Worm (Caenorhabditis elegans) whole organism, late embryonic: Measurements from ENCODE around the gene abu-10.

ENCODE experiments used
- C08G9.2 ChIP-seq: sonication (generic microtip); optimal IDR thresholded peaks from 2 replicates; lab custom pipeline; 2016; ENCODE audit warnings: mild to moderate bottlenecking, missing genetic modification characterization, moderate library complexity, missing compliant biosample characterization
- ahr-1 ChIP-seq: sonication (generic microtip); optimal IDR thresholded peaks from 2 replicates; lab custom pipeline; 2016; ENCODE audit warnings: missing genetic modification characterization, missing compliant biosample characterization
- ceh-18 ChIP-seq: sonication (generic microtip); optimal IDR thresholded peaks from 2 replicates; lab custom pipeline; 2016; ENCODE audit warnings: missing genetic modification characterization, missing compliant biosample characterization
- ceh-2 ChIP-seq: sonication (generic microtip); optimal IDR thresholded peaks from 2 replicates; lab custom pipeline; 2016; ENCODE audit warnings: missing genotype, missing genetic modification characterization, missing compliant biosample characterization
- ceh-24 ChIP-seq: sonication (generic microtip); optimal IDR thresholded peaks from 2 replicates; lab custom pipeline; 2016; ENCODE audit warnings: mild to moderate bottlenecking, missing genetic modification characterization, missing compliant biosample characterization
- ceh-30 ChIP-seq: fragments of 150-350 bp; optimal IDR thresholded peaks from 2 replicates; lab custom pipeline; 2014; ENCODE audit warnings: missing biosample characterization, missing genetic modification characterization
- ceh-6 ChIP-seq: fragments of 200-800 bp; sonication (Bioruptor generic); optimal IDR thresholded peaks from 2 replicates; lab custom pipeline; 2018; ENCODE audit warnings: mild to moderate bottlenecking, missing genetic modification characterization, missing compliant biosample characterization
- dmd-4 ChIP-seq: sonication (generic microtip); optimal IDR thresholded peaks from 2 replicates; lab custom pipeline; 2016; ENCODE audit warnings: borderline replicate concordance, missing genetic modification characterization, missing compliant biosample characterization
- dve-1 ChIP-seq: sonication (generic microtip); optimal IDR thresholded peaks from 2 replicates; lab custom pipeline; 2017; ENCODE audit warnings: antibody characterized with exemption, mild to moderate bottlenecking, missing genetic modification characterization, missing compliant biosample characterization
- elt-2 ChIP-seq: sonication (generic microtip); optimal IDR thresholded peaks from 2 replicates; lab custom pipeline; 2016; ENCODE audit warnings: missing genetic modification reagents, missing genetic modification characterization, missing compliant biosample characterization
- ets-4 ChIP-seq: sonication (generic microtip); optimal IDR thresholded peaks from 2 replicates; lab custom pipeline; 2016; ENCODE audit warnings: missing genetic modification characterization, missing compliant biosample characterization
- fkh-6 ChIP-seq: sonication (generic microtip); optimal IDR thresholded peaks from 2 replicates; lab custom pipeline; 2016; ENCODE audit warnings: missing genetic modification characterization, missing compliant biosample characterization
- gmeb-2 ChIP-seq: sonication (generic microtip); optimal IDR thresholded peaks from 2 replicates; lab custom pipeline; 2016; ENCODE audit warnings: missing genetic modification characterization, inconsistent platforms, missing compliant biosample characterization
- hlh-30 ChIP-seq: sonication (generic microtip); optimal IDR thresholded peaks from 2 replicates; lab custom pipeline; 2017; ENCODE audit warnings: antibody characterized with exemption, missing genetic modification characterization, missing compliant biosample characterization; ENCODE audit not compliant: insufficient read depth
- hlh-6 ChIP-seq: sonication (generic microtip); optimal IDR thresholded peaks from 2 replicates; lab custom pipeline; 2016; ENCODE audit warnings: missing genotype, missing genetic modification characterization, missing compliant biosample characterization
- lin-11 ChIP-seq: fragments of 200-800 bp; sonication (Bioruptor generic); optimal IDR thresholded peaks from 2 replicates; lab custom pipeline; 2018; ENCODE audit warnings: mild to moderate bottlenecking, missing genetic modification characterization, missing compliant biosample characterization
- madf-2 ChIP-seq: sonication (generic microtip); optimal IDR thresholded peaks from 2 replicates; lab custom pipeline; 2017; ENCODE audit warnings: missing genetic modification characterization, missing compliant biosample characterization
- mec-3 ChIP-seq: sonication (generic microtip); optimal IDR thresholded peaks from 2 replicates; lab custom pipeline; 2016; ENCODE audit warnings: borderline replicate concordance, missing genetic modification characterization, missing compliant biosample characterization
- nfya-1 ChIP-seq: sonication (generic microtip); optimal IDR thresholded peaks from 2 replicates; lab custom pipeline; 2017; ENCODE audit warnings: missing genetic modification characterization, mild to moderate bottlenecking, missing compliant biosample characterization, antibody characterized with exemption, moderate library complexity
- pat-9 ChIP-seq: fragments of 200-800 bp; sonication (Bioruptor generic); optimal IDR thresholded peaks from 2 replicates; lab custom pipeline; 2018; ENCODE audit warnings: mild to moderate bottlenecking, missing genetic modification characterization, moderate library complexity, missing compliant biosample characterization
- pha-4 ChIP-seq: fragments of 150-350 bp; optimal IDR thresholded peaks from 2 replicates; lab custom pipeline; 2018; ENCODE audit warnings: missing biosample characterization, missing genetic modification reagents, missing genetic modification characterization
- pqm-1 ChIP-seq: sonication (generic microtip); optimal IDR thresholded peaks from 2 replicates; lab custom pipeline; 2016; ENCODE audit warnings: missing genetic modification characterization, missing compliant biosample characterization
- pros-1 ChIP-seq: fragments of 150-350 bp; optimal IDR thresholded peaks from 2 replicates; lab custom pipeline; 2014; ENCODE audit warnings: missing biosample characterization, missing genetic modification reagents, missing genetic modification characterization
- ref-2 ChIP-seq: sonication (generic microtip); optimal IDR thresholded peaks from 2 replicates; lab custom pipeline; 2016; ENCODE audit warnings: missing genetic modification characterization, missing compliant biosample characterization
- rnt-1 ChIP-seq: sonication (generic microtip); optimal IDR thresholded peaks from 2 replicates; lab custom pipeline; 2016; ENCODE audit warnings: missing genetic modification characterization, missing compliant biosample characterization
- sox-4 ChIP-seq: sonication (generic microtip); optimal IDR thresholded peaks from 2 replicates; lab custom pipeline; 2017; ENCODE audit warnings: mild to moderate bottlenecking, missing genetic modification characterization, inconsistent platforms, missing compliant biosample characterization
- syd-9 ChIP-seq: sonication (generic microtip); optimal IDR thresholded peaks from 2 replicates; lab custom pipeline; 2016; ENCODE audit warnings: mild to moderate bottlenecking, missing genetic modification characterization, moderate library complexity, missing compliant biosample characterization
- tbx-2 ChIP-seq: sonication (generic microtip); optimal IDR thresholded peaks from 2 replicates; lab custom pipeline; 2016; ENCODE audit warnings: missing genetic modification characterization, missing compliant biosample characterization
- tbx-7 ChIP-seq: sonication (generic microtip); optimal IDR thresholded peaks from 2 replicates; lab custom pipeline; 2016; ENCODE audit warnings: missing genotype, missing genetic modification characterization, missing compliant biosample characterization
- ttx-3 ChIP-seq: sonication (generic microtip); optimal IDR thresholded peaks from 2 replicates; lab custom pipeline; 2016; ENCODE audit warnings: missing genetic modification reagents, missing genetic modification characterization, missing compliant biosample characterization
- unc-3 ChIP-seq, 2 experiments: fragments of 200-800 bp in 1 of 2; sonication (Bioruptor generic) in 1 of 2; sonication (generic microtip) in 1 of 2; conservative IDR thresholded peaks in 1 of 2; optimal IDR thresholded peaks in 1 of 2; 2 replicates each; pipeline versions ENCODE4 v1.3.6 to Lab custom; 2016 to 2022; ENCODE audit warnings: missing compliant biosample characterization in 2 of 2, missing genetic modification characterization in 2 of 2, missing genetic modification reagents in 1 of 2
- unc-42 ChIP-seq: sonication (generic microtip); optimal IDR thresholded peaks from 2 replicates; lab custom pipeline; 2016; ENCODE audit warnings: missing genotype, missing genetic modification characterization, missing compliant biosample characterization

The abu-10 gene

DNA sequence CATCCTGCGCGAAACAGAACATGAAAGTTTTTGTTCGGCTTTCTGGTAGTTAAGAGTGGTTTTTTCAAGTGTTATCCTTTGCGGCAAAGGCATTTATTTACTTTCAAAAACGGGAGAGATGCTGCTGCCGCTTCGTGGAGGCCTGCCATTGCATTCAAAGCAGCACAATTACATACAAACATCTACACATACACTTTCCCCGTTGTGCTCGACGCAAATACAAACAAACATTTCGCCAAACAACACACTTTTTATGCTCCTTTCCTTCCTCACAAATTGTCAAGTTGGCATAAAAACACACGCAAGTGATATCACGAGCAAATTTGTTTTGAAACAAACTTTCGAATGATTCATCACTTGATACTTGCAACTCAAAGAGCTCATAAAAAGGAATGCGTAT, 28.2 kb downstream of the abu-10 start:
- TF ChIP-seq dmd-4 (tag; lab: Kevin White, UChicago) (peak; percentile 8), ceh-30 (tag; lab: Kevin White, UChicago) (no peak)

DNA sequence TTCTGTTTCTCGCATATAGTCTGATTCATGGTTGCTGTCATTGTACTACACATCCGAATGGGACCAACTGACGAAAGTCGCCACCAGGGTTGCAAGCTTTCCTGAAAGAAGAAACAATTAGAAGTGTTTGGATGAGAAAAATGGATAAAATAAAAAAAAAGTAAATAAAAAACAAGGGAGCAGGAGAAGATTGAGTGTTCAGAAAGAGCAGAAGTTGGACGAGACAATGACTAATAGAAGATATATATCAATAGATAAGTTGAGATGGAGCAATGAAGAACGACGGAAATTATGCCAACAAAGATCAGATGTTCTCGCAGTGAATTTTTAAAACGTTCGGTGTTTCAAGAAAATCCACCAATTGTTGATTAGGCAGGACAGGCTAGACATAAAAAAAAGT, 28.9 kb downstream of the abu-10 start, which contains the start of gene fkh-9:
Gene fkh-9 (minus strand): TSS at position 101 of the 400 bp plus-strand sequence.
- TF ChIP-seq ttx-3 (no peak), madf-2 (no peak), dve-1 (tag; lab: Kevin White, UChicago) (no peak), lin-11 (no peak), syd-9 (no peak), pat-9 (tag; lab: Kevin White, UChicago) (no peak)

DNA sequence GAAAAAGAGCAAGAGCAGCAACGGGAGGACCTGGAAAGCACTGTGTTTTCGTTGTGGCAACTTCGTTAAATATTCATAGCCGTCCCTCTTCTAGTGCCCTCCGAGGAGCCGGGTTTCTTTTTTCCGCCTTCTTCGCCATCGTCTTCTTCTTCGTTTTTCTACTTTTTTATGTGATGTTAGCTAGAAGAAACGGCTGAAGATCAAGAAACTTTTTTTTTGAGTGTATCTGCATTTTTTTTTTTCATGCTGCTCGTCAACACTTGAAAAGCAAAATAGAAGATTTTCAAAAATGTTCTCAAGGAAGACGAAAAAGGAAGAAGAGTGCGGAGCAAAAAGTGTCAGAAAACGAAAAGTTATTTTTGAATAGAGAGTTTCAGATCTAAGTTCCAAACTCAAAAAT, 29.3 kb downstream of the abu-10 start:
- TF ChIP-seq C08G9.2 (tag; lab: Kevin White, UChicago) (no peak), tbx-7 (no peak)
- TF ChIP-seq, all 69 proteins: peak for 0

DNA sequence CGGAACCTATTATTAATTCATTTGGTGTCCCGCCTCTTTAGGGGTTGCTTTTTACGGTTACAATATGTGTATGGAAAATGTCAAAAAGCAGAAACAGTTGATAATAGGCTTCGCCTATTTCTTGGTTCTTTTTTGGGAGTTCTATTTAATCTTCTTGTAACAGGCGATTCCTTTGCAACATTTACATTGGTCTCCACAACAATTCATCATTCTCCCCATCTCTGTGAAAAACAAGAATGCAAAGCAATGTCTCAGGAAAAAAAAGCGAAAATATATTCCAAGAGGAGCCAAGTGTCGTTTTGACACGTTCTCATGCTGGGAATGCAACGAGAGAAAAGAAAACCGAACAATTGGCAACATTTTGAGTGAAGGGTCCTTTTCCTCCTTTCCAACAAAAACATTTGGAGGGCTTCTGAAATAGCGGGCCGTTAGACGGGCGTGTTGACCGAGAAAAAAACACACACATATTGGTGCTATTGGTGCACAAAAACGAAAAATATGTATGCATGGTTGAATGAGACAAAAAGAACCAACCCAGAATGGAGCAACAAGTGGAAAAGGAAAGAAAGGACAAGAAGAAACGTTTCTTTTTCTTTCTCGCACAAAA, 30.7 kb downstream of the abu-10 start:
- TF ChIP-seq hlh-6 (tag; lab: Kevin White, UChicago) (no peak), sox-4 (tag; lab: Kevin White, UChicago) (no peak), pqm-1 (tag; lab: Kevin White, UChicago) (no peak), gmeb-2 (tag; lab: Kevin White, UChicago) (no peak)

DNA sequence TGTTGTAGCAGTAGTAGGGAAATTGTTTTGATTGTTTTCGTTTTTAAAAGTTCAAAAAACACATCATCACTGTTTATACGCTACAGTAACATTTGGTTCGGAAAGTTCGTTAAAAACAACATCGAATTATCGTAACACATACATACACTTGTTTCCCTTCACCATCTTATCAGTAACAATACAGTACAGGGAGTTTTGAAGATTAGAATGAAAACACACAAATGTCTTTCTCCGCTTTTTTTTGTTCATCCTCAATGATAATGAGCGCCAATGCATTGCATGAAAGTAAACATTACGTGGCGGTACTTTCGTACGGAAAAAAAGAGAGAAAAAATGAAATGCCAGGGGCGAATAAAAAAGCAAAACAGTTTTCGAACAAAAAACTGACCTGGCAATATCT, 31.6 kb downstream of the abu-10 start:
- TF ChIP-seq ceh-30 (tag; lab: Kevin White, UChicago) (no peak), elt-2 (tag; lab: Kevin White, UChicago) (peak; percentile 55), dve-1 (tag; lab: Kevin White, UChicago) (no peak), unc-3 (GFP tag; conservative IDR thresholded peaks at IDR 0.05; lab: Robert Waterston, UW) (no peak), unc-3 (tag; optimal IDR thresholded peaks at IDR 0.05; lab: Kevin White, UChicago) (no peak), tbx-2 (tag; lab: Kevin White, UChicago) (no peak), ceh-2 (tag; lab: Kevin White, UChicago) (no peak), ttx-3 (no peak), rnt-1 (tag; lab: Kevin White, UChicago) (no peak), ahr-1 (tag; lab: Kevin White, UChicago) (no peak)

ce11 chrX:3830872-3831271, 32.9 kb downstream of the abu-10 start:
- TF ChIP-seq ceh-6 (GFP tag; lab: Kevin White, UChicago) (no peak), sox-4 (tag; lab: Kevin White, UChicago) (no peak)

ce11 chrX:3832059-3832641, 34.2 kb downstream of the abu-10 start:
- TF ChIP-seq nfya-1 (no peak), ceh-24 (tag; lab: Kevin White, UChicago) (no peak), pros-1 (tag; lab: Kevin White, UChicago) (no peak), rnt-1 (tag; lab: Kevin White, UChicago) (no peak), ceh-6 (GFP tag; lab: Kevin White, UChicago) (no peak), ceh-18 (tag; lab: Kevin White, UChicago) (no peak), hlh-30 (tag; lab: Kevin White, UChicago) (no peak), dve-1 (tag; lab: Kevin White, UChicago) (no peak), fkh-6 (no peak), pha-4 (tag; lab: Kevin White, UChicago) (no peak), lin-11 (no peak), unc-42 (no peak), ref-2 (tag; lab: Kevin White, UChicago) (no peak), mec-3 (tag; lab: Kevin White, UChicago) (no peak), ets-4 (tag; lab: Kevin White, UChicago) (no peak)
- TF ChIP-seq, all 69 proteins: peak for 0
